Worm (Caenorhabditis elegans): ENCODE measurements around the gene T07A9.12.

DNA sequence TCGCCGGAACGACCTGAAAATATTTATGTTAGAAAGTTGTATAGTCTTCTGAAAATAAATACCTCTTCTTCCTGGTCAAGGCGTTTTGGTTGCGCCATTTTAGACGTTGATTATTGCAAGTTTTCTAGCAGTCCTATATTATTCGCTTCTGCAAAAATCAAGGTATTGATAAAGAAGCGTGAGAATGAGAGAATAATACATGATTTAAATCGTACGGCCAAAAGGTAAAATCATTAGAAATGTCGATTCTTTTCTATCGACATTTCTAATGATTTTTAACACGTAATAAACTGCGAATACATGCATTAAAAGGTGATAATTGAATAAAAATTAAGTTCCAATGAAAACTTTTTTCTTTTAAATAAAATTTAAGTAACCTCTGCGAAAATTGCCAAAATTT lies 34.8 kb upstream of the T07A9.12 start, which contains the start of gene fln-1:
- TF ChIP-seq rnt-1 (tag; optimal IDR thresholded peaks at IDR 0.05) (no peak), F13H6.1 (tag; optimal IDR thresholded peaks at IDR 0.05) (no peak), mec-3 (tag; optimal IDR thresholded peaks at IDR 0.05; ENCODE audit: borderline replicate concordance) (no peak), ceh-34 (tag; optimal IDR thresholded peaks at IDR 0.05) (no peak), ama-1 (optimal IDR thresholded peaks at IDR 0.05) (no peak)
